Fruit fly (Drosophila melanogaster): ENCODE results near the gene VhaM9.7-a.

Gene VhaM9.7-a

dm6 chr3L:4228187-4228836 lies 34.2 kb upstream of the VhaM9.7-a start (continued):
- peak; percentile 92 for TF ChIP-seq dati (GFP tag; IDR thresholded peaks at IDR 0.05)
- peak; percentile 95 for TF ChIP-seq onecut (GFP tag; IDR thresholded peaks at IDR 0.05)
- TF ChIP-seq CG11695 (GFP tag; IDR thresholded peaks at IDR 0.05), result peak; percentile 95
- TF ChIP-seq Oaz (GFP tag; IDR thresholded peaks at IDR 0.05), result peak; percentile 91
- TF ChIP-seq CG6813 (GFP tag; optimal IDR thresholded peaks at IDR 0.05), result peak; percentile 95
- peak; percentile 94 for TF ChIP-seq CG12071 (GFP tag; optimal IDR thresholded peaks at IDR 0.05)
- TF ChIP-seq sr (GFP tag; IDR thresholded peaks at IDR 0.05), result peak; percentile 89
- TF ChIP-seq Xbp1 (GFP tag; optimal IDR thresholded peaks at IDR 0.05), result peak; percentile 97
- TF ChIP-seq ken (GFP tag; IDR thresholded peaks at IDR 0.05), result peak; percentile 98
- peak; percentile 23 for TF ChIP-seq Neu2 (GFP tag; optimal IDR thresholded peaks at IDR 0.05; ENCODE audit: borderline replicate concordance)
- peak; percentile 91 for TF ChIP-seq zf30C (GFP tag; optimal IDR thresholded peaks at IDR 0.05)
- peak; percentile 94 for TF ChIP-seq tx (GFP tag; optimal IDR thresholded peaks at IDR 0.05)
- peak; percentile 95 for TF ChIP-seq seq (GFP tag; IDR thresholded peaks at IDR 0.05)
- TF ChIP-seq cas (GFP tag; IDR thresholded peaks at IDR 0.05), result peak; percentile 67; the same call in 1 of the 2 replicates
- TF ChIP-seq Elba2 (GFP tag; optimal IDR thresholded peaks at IDR 0.05), result no peak
- TF ChIP-seq ara (GFP tag; IDR thresholded peaks at IDR 0.05), result peak; percentile 98
- peak; percentile 88 for TF ChIP-seq Fer2 (tag; optimal IDR thresholded peaks at IDR 0.05)
- peak; percentile 91 for TF ChIP-seq sima (GFP tag; optimal IDR thresholded peaks at IDR 0.05)
- TF ChIP-seq CG1602 (GFP tag; optimal IDR thresholded peaks at IDR 0.05), result peak; percentile 94
- peak; percentile 95 for TF ChIP-seq Asciz (GFP tag; optimal IDR thresholded peaks at IDR 0.05)
- TF ChIP-seq Sox102F (GFP tag; optimal IDR thresholded peaks at IDR 0.05), result peak; percentile 98
- TF ChIP-seq amos (GFP tag; IDR thresholded peaks at IDR 0.05; ENCODE audit: partially characterized antibody), result no peak
- peak; percentile 94 for TF ChIP-seq Pdp1 (GFP tag; optimal IDR thresholded peaks at IDR 0.05)
- TF ChIP-seq CG9437 (GFP tag; optimal IDR thresholded peaks at IDR 0.05), result peak; percentile 88
- peak; percentile 93 for TF ChIP-seq CG31388 (GFP tag; optimal IDR thresholded peaks at IDR 0.05)
- TF ChIP-seq Dref (GFP tag; IDR thresholded peaks at IDR 0.05), result no peak
- TF ChIP-seq Abd-B (GFP tag; optimal IDR thresholded peaks at IDR 0.05), result peak; percentile 98
- peak; percentile 99 for TF ChIP-seq vvl (GFP tag; IDR thresholded peaks at IDR 0.05)
- TF ChIP-seq Vsx1 (GFP tag; optimal IDR thresholded peaks at IDR 0.05), result peak; percentile 99
- TF ChIP-seq CG9876 (GFP tag; optimal IDR thresholded peaks at IDR 0.05), result peak; percentile 85
- TF ChIP-seq slbo (GFP tag; IDR thresholded peaks at IDR 0.05), result peak; percentile 92
- no peak for TF ChIP-seq Tbp (GFP tag; optimal IDR thresholded peaks at IDR 0.05)
- peak; percentile 89 for TF ChIP-seq trh (GFP tag; optimal IDR thresholded peaks at IDR 0.05)
- no peak for TF ChIP-seq pzg (GFP tag; optimal IDR thresholded peaks at IDR 0.05)
- TF ChIP-seq gem (tag; optimal IDR thresholded peaks at IDR 0.05), result peak; percentile 98
- peak; percentile 97 for TF ChIP-seq jumu (GFP tag; optimal IDR thresholded peaks at IDR 0.05)
- no peak for TF ChIP-seq inv (GFP tag; IDR thresholded peaks at IDR 0.05; ENCODE audit: partially characterized antibody)
- no peak for TF ChIP-seq CG42726 (GFP tag; IDR thresholded peaks at IDR 0.05; ENCODE audit: partially characterized antibody)
- TF ChIP-seq CG4730 (GFP tag; IDR thresholded peaks at IDR 0.05), result peak; percentile 93
- TF ChIP-seq CG15696 (tag; optimal IDR thresholded peaks at IDR 0.05), result peak; percentile 87
- peak; percentile 27 for TF ChIP-seq cg (GFP tag; optimal IDR thresholded peaks at IDR 0.05)
- TF ChIP-seq hbn (GFP tag; IDR thresholded peaks at IDR 0.05; ENCODE audit: partially characterized antibody), result no peak
- TF ChIP-seq CG30403 (GFP tag; optimal IDR thresholded peaks at IDR 0.05), result peak; percentile 95
- peak; percentile 82 for TF ChIP-seq ac (GFP tag; optimal IDR thresholded peaks at IDR 0.05)
- peak; percentile 99 for TF ChIP-seq Ets65A (GFP tag)
- TF ChIP-seq CG5180 (GFP tag; optimal IDR thresholded peaks at IDR 0.05), result peak; percentile 92
- TF ChIP-seq CG16863 (GFP tag; optimal IDR thresholded peaks at IDR 0.05), result peak; percentile 97
- peak; percentile 97 for TF ChIP-seq oc (tag; optimal IDR thresholded peaks at IDR 0.05)
- TF ChIP-seq kni (GFP tag; optimal IDR thresholded peaks at IDR 0.05), result peak; percentile 96
- TF ChIP-seq grn (GFP tag; optimal IDR thresholded peaks at IDR 0.05), result peak; percentile 88
